Worm (Caenorhabditis elegans) whole organism, early embryonic: ENCODE data around the gene ceh-20.

Experiments used
- B0310.2 ChIP-seq: sonication (generic microtip); optimal IDR thresholded peaks from 2 replicates; lab custom pipeline; 2016; ENCODE audit warnings: mild to moderate bottlenecking, missing genetic modification characterization, missing compliant biosample characterization
- F13C5.2 ChIP-seq: sonication (generic microtip); optimal IDR thresholded peaks from 2 replicates; lab custom pipeline; 2017; ENCODE audit warnings: mild to moderate bottlenecking, missing genetic modification characterization, inconsistent platforms, missing compliant biosample characterization
- aly-1 ChIP-seq: sonication (generic microtip); optimal IDR thresholded peaks from 2 replicates; lab custom pipeline; 2016; ENCODE audit warnings: missing genetic modification characterization, missing compliant biosample characterization
- ama-1 ChIP-seq: fragments of 150-350 bp; optimal IDR thresholded peaks from 2 replicates; lab custom pipeline; 2014
- ceh-36 ChIP-seq: sonication (generic microtip); optimal IDR thresholded peaks from 2 replicates; lab custom pipeline; 2016; ENCODE audit warnings: missing genetic modification characterization, inconsistent platforms, missing compliant biosample characterization
- ets-7 ChIP-seq: sonication (generic microtip); optimal IDR thresholded peaks from 2 replicates; lab custom pipeline; 2016; ENCODE audit warnings: missing genotype, missing genetic modification characterization, missing compliant biosample characterization
- flt-1 ChIP-seq: fragments of 200-800 bp; sonication (Bioruptor generic); IDR thresholded peaks from 2 replicates; pipeline ENCODE4 v1.3.6; 2022; ENCODE audit warnings: missing genetic modification characterization, missing compliant biosample characterization
- hmbx-1 ChIP-seq: sonication (generic microtip); optimal IDR thresholded peaks from 2 replicates; lab custom pipeline; 2016; ENCODE audit warnings: mild to moderate bottlenecking, missing genetic modification characterization, missing compliant biosample characterization
- hnd-1 ChIP-seq: sonication (generic microtip); optimal IDR thresholded peaks from 2 replicates; lab custom pipeline; 2016; ENCODE audit warnings: missing genetic modification characterization, missing compliant biosample characterization
- pes-1 ChIP-seq: fragments of 200-800 bp; sonication (Bioruptor generic); IDR thresholded peaks from 2 replicates; pipeline ENCODE4 v1.3.6; 2022; ENCODE audit warnings: missing genetic modification reagents, missing genetic modification characterization, missing compliant biosample characterization
- scrt-1 ChIP-seq: fragments of 200-800 bp; sonication (Bioruptor generic); IDR thresholded peaks from 2 replicates; pipeline ENCODE4 v1.3.6; 2022; ENCODE audit warnings: missing genetic modification characterization, missing compliant biosample characterization
- tbx-11 ChIP-seq: fragments of 200-800 bp; sonication (Bioruptor generic); IDR thresholded peaks from 2 replicates; pipeline ENCODE4 v1.3.6; 2022; ENCODE audit warnings: missing genetic modification characterization, missing compliant biosample characterization
- tbx-37 ChIP-seq: fragments of 200-800 bp; sonication (Bioruptor generic); conservative IDR thresholded peaks from 2 replicates; pipeline ENCODE4 v1.3.6; 2022; ENCODE audit warnings: missing genetic modification reagents, missing genetic modification characterization, missing compliant biosample characterization
- tra-4 ChIP-seq: sonication (generic microtip); optimal IDR thresholded peaks from 2 replicates; lab custom pipeline; 2017; ENCODE audit warnings: missing genetic modification characterization, missing compliant biosample characterization

DNA sequence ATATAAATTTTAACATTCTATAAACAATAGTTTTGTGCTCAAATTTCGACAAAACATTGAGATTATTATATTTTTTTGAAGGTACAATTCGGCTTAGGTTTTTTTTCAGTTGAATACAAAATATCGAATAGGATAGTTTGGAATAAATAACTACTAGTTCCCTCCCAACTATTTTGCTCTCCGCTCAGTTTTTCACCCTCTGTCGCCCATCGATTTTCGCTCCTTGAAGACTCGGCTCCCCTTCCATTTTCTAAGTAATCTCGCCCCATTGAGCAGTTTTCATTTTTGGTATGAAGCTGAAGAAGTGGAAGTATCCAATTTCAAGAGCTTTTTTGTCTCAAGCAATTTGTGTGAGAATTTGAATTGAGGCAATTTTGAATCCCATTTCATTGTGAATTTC lies 6.0 kb upstream of the ceh-20 start, which contains the start of gene F31E3.2:
- no peak for TF ChIP-seq ama-1
- no peak for TF ChIP-seq tbx-11 (GFP tag; lab: Robert Waterston, UW)
- no peak for TF ChIP-seq ets-7 (tag; lab: Kevin White, UChicago)
- no peak for TF ChIP-seq ceh-36 (tag; lab: Kevin White, UChicago)
- TF ChIP-seq hnd-1 = no peak
- TF ChIP-seq flt-1 (GFP tag; lab: Robert Waterston, UW) = no peak
- no peak for TF ChIP-seq aly-1 (tag; lab: Kevin White, UChicago)
- TF ChIP-seq hmbx-1 = no peak
- no peak for TF ChIP-seq pes-1 (GFP tag; lab: Robert Waterston, UW)
- no peak for TF ChIP-seq scrt-1 (GFP tag; lab: Robert Waterston, UW)
- TF ChIP-seq tra-4 (tag; lab: Kevin White, UChicago) = no peak
- TF ChIP-seq tbx-37 = no peak
- TF ChIP-seq B0310.2 = no peak
- TF ChIP-seq F13C5.2 = no peak
